Worm (Caenorhabditis elegans) whole organism, L4/young adult: ENCODE results near the gene B0554.1.

ENCODE experiments used
- W03F9.2 ChIP-seq: fragments of 150-350 bp; optimal IDR thresholded peaks from 2 replicates; lab custom pipeline; 2014; ENCODE audit warnings: missing biosample characterization, missing genetic modification characterization
- dao-5 ChIP-seq: sonication (generic microtip); optimal IDR thresholded peaks from 2 replicates; lab custom pipeline; 2016; ENCODE audit warnings: missing genotype, missing genetic modification characterization, moderate library complexity, missing compliant biosample characterization
- him-1 ChIP-seq: sonication (generic microtip); optimal IDR thresholded peaks from 2 replicates; lab custom pipeline; 2016; ENCODE audit warnings: missing genotype, missing genetic modification reagents, missing genetic modification characterization, missing compliant biosample characterization

- no peak for TF ChIP-seq him-1 (tag; lab: Kevin White, UChicago)
- no peak for TF ChIP-seq dao-5 (tag; lab: Kevin White, UChicago)
- TF ChIP-seq W03F9.2 (tag; lab: Kevin White, UChicago), result no peak
Observed at ce11 chrV:415072-415471, 23.1 kb upstream of the B0554.1 start.
